Fruit fly (Drosophila melanogaster): ENCODE results near the gene CG31633.

CG31633 gene

dm6 chr2L:6614229-6614935, 41.7 kb downstream of the CG31633 start:
- TF ChIP-seq CG7101 (tag; optimal IDR thresholded peaks at IDR 0.05) (no peak), CG14711 (tag; optimal IDR thresholded peaks at IDR 0.05) (no peak), CG1620 (GFP tag; optimal IDR thresholded peaks at IDR 0.05) (no peak), cnc (optimal IDR thresholded peaks at IDR 0.05) (no peak), tj (GFP tag; optimal IDR thresholded peaks at IDR 0.05) (peak; percentile 89), ovo (GFP tag; optimal IDR thresholded peaks at IDR 0.05) (no peak), CG11617 (GFP tag; optimal IDR thresholded peaks at IDR 0.05) (no peak), CG7045 (GFP tag; optimal IDR thresholded peaks at IDR 0.05) (no peak), CG33017 (tag; optimal IDR thresholded peaks at IDR 0.05) (no peak), cic (GFP tag; optimal IDR thresholded peaks at IDR 0.05) (peak; percentile 55), CG5204 (GFP tag; optimal IDR thresholded peaks at IDR 0.05) (no peak), kay (GFP tag; ENCODE audit: borderline replicate concordance) (peak; percentile 81), Hr96 (GFP tag; optimal IDR thresholded peaks at IDR 0.05) (no peak), Mnt (GFP tag; optimal IDR thresholded peaks at IDR 0.05) (peak; percentile 71), CG12768 (GFP tag; optimal IDR thresholded peaks at IDR 0.05) (peak; percentile 32), pad (GFP tag; optimal IDR thresholded peaks at IDR 0.05) (no peak), Crg-1 (GFP tag; optimal IDR thresholded peaks at IDR 0.05) (no peak), Clk (GFP tag; optimal IDR thresholded peaks at IDR 0.05) (no peak), bab1 (GFP tag; optimal IDR thresholded peaks at IDR 0.05) (no peak), toe (GFP tag; optimal IDR thresholded peaks at IDR 0.05) (no peak)

dm6 chr2L:6613156-6613555, 43.0 kb downstream of the CG31633 start:
- TF ChIP-seq CG12768 (GFP tag; optimal IDR thresholded peaks at IDR 0.05), result no peak
- TF ChIP-seq cic (GFP tag; optimal IDR thresholded peaks at IDR 0.05), result no peak
- TF ChIP-seq Crg-1 (GFP tag; optimal IDR thresholded peaks at IDR 0.05), result no peak
- no peak for TF ChIP-seq toe (GFP tag; optimal IDR thresholded peaks at IDR 0.05)
- no peak for TF ChIP-seq CG11617 (GFP tag; optimal IDR thresholded peaks at IDR 0.05)
- no peak for TF ChIP-seq CG14711 (tag; optimal IDR thresholded peaks at IDR 0.05)
- no peak for TF ChIP-seq Clk (GFP tag; optimal IDR thresholded peaks at IDR 0.05)
- no peak for TF ChIP-seq tj (GFP tag; optimal IDR thresholded peaks at IDR 0.05)
- no peak for TF ChIP-seq CG7045 (GFP tag; optimal IDR thresholded peaks at IDR 0.05)

dm6 chr2L:6612477-6613004, 43.6 kb downstream of the CG31633 start:
- TF ChIP-seq Hr96 (GFP tag; optimal IDR thresholded peaks at IDR 0.05), result peak; percentile 100
- TF ChIP-seq ovo (GFP tag; optimal IDR thresholded peaks at IDR 0.05), result peak; percentile 100
- peak; percentile 100 for TF ChIP-seq cic (GFP tag; optimal IDR thresholded peaks at IDR 0.05)
- TF ChIP-seq toe (GFP tag; optimal IDR thresholded peaks at IDR 0.05), result peak; percentile 100
- peak; percentile 100 for TF ChIP-seq CG33017 (tag; optimal IDR thresholded peaks at IDR 0.05)
- peak; percentile 100 for TF ChIP-seq tj (GFP tag; optimal IDR thresholded peaks at IDR 0.05)
- TF ChIP-seq CG11617 (GFP tag; optimal IDR thresholded peaks at IDR 0.05), result peak; percentile 100
- peak; percentile 98 for TF ChIP-seq pad (GFP tag; optimal IDR thresholded peaks at IDR 0.05)
- TF ChIP-seq bab1 (GFP tag; optimal IDR thresholded peaks at IDR 0.05), result peak; percentile 100
- TF ChIP-seq CG7045 (GFP tag; optimal IDR thresholded peaks at IDR 0.05), result peak; percentile 100
- peak; percentile 100 for TF ChIP-seq CG1620 (GFP tag; optimal IDR thresholded peaks at IDR 0.05)
- TF ChIP-seq Clk (GFP tag; optimal IDR thresholded peaks at IDR 0.05), result peak; percentile 100
- TF ChIP-seq CG5204 (GFP tag; optimal IDR thresholded peaks at IDR 0.05), result peak; percentile 100
- TF ChIP-seq Mnt (GFP tag; optimal IDR thresholded peaks at IDR 0.05), result peak; percentile 100
- TF ChIP-seq kay (GFP tag; ENCODE audit: borderline replicate concordance), result peak; percentile 100
- TF ChIP-seq CG7101 (tag; optimal IDR thresholded peaks at IDR 0.05), result peak; percentile 100
- TF ChIP-seq CG12768 (GFP tag; optimal IDR thresholded peaks at IDR 0.05), result peak; percentile 100
- TF ChIP-seq CG14711 (tag; optimal IDR thresholded peaks at IDR 0.05), result peak; percentile 100
- peak; percentile 100 for TF ChIP-seq Crg-1 (GFP tag; optimal IDR thresholded peaks at IDR 0.05)
- peak in 1 of 2 experiments; percentile 42 for TF ChIP-seq cnc (optimal IDR thresholded peaks at IDR 0.05)

DNA sequence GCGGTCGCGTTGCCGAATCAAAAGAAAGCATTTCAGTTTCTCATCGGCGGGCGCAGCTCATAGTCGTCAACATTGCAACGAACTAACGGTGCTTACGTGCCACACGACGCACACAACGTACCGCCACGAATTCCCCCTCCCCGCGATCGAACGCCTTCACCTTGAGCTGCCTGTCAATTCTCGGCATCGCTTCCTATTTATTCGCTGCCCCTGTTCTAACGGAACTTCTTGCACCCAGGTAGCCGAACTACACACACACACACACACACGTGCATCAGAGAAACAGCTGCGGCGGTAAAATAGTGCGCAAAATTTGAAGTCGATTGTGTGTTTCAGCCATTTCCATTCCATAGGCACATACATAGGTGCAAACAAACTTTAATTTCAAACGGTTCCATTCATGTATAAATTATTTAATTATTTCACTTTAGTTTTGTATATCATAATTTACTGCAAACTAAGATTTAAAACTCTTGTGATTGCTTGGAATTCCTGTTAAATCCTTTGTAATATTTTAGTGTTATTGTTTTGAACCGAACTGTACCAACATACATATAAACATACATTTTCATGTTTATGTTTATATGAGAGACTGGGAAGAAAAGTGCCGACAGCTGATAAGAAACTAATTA, 44.6 kb downstream of the CG31633 start:
- TF ChIP-seq ovo (GFP tag; optimal IDR thresholded peaks at IDR 0.05) (peak; percentile 80), CG7101 (tag; optimal IDR thresholded peaks at IDR 0.05) (no peak)

- TF ChIP-seq CG12768 (GFP tag; optimal IDR thresholded peaks at IDR 0.05), result no peak
- peak; percentile 50 for TF ChIP-seq CG7101 (tag; optimal IDR thresholded peaks at IDR 0.05)
- TF ChIP-seq CG14711 (tag; optimal IDR thresholded peaks at IDR 0.05), result peak; percentile 28
- peak; percentile 27 for TF ChIP-seq Clk (GFP tag; optimal IDR thresholded peaks at IDR 0.05)
- peak; percentile 19 for TF ChIP-seq CG11617 (GFP tag; optimal IDR thresholded peaks at IDR 0.05)
- TF ChIP-seq kay (GFP tag; ENCODE audit: borderline replicate concordance), result peak; percentile 100
- peak; percentile 3 for TF ChIP-seq pad (GFP tag; optimal IDR thresholded peaks at IDR 0.05)
- peak; percentile 77 for TF ChIP-seq Mnt (GFP tag; optimal IDR thresholded peaks at IDR 0.05)
- peak; percentile 6 for TF ChIP-seq CG33017 (tag; optimal IDR thresholded peaks at IDR 0.05)
- TF ChIP-seq CG1620 (GFP tag; optimal IDR thresholded peaks at IDR 0.05), result peak; percentile 68
- TF ChIP-seq cic (GFP tag; optimal IDR thresholded peaks at IDR 0.05), result peak; percentile 66
- peak; percentile 90 for TF ChIP-seq bab1 (GFP tag; optimal IDR thresholded peaks at IDR 0.05)
- TF ChIP-seq cnc (optimal IDR thresholded peaks at IDR 0.05), result no peak
- TF ChIP-seq ovo (GFP tag; optimal IDR thresholded peaks at IDR 0.05), result peak; percentile 63
- TF ChIP-seq Crg-1 (GFP tag; optimal IDR thresholded peaks at IDR 0.05), result peak; percentile 60
- TF ChIP-seq CG5204 (GFP tag; optimal IDR thresholded peaks at IDR 0.05), result peak; percentile 13
- peak; percentile 65 for TF ChIP-seq CG7045 (GFP tag; optimal IDR thresholded peaks at IDR 0.05)
- peak; percentile 33 for TF ChIP-seq Hr96 (GFP tag; optimal IDR thresholded peaks at IDR 0.05)
- peak; percentile 67 for TF ChIP-seq tj (GFP tag; optimal IDR thresholded peaks at IDR 0.05)
- peak; percentile 10 for TF ChIP-seq toe (GFP tag; optimal IDR thresholded peaks at IDR 0.05)
These were observed 45.3 kb downstream of the CG31633 start, which contains the start of gene CG11050 for dm6 chr2L:6610683-6611373. CG11050 (plus strand) TSS chr2L:6611011.
